Fruit fly (Drosophila melanogaster) whole organism, embryonic: ENCODE measurements around the gene scny.

Experiments used
- C15 ChIP-seq: fragments of 200-800 bp; sonication (Bioruptor generic); IDR thresholded peaks from 3 replicates; pipeline ENCODE4 v1.3.6; 2022; ENCODE audit warnings: missing biosample characterization, missing genetic modification characterization
- CG10274 ChIP-seq: fragments of 200-800 bp; sonication (Bioruptor generic); optimal IDR thresholded peaks from 3 replicates; lab custom pipeline; 2017; ENCODE audit warnings: missing biosample characterization, mild to moderate bottlenecking, missing genetic modification characterization
- CG11560 ChIP-seq: fragments of 200-800 bp; sonication (Bioruptor generic); IDR thresholded peaks from 3 replicates; pipeline ENCODE4 v1.3.6; 2022; ENCODE audit warnings: missing biosample characterization, missing genetic modification characterization
- CG11723 ChIP-seq: fragments of 200-800 bp; sonication (Bioruptor generic); optimal IDR thresholded peaks from 2 replicates; lab custom pipeline; 2017; ENCODE audit warnings: missing biosample characterization, mild to moderate bottlenecking, missing genetic modification characterization
- CG12659 ChIP-seq: fragments of 200-800 bp; sonication (Bioruptor generic); optimal IDR thresholded peaks from 3 replicates; lab custom pipeline; 2017; ENCODE audit warnings: mild to moderate bottlenecking, missing biosample characterization, missing genetic modification reagents, missing genetic modification characterization
- CG12769 ChIP-seq: fragments of 200-800 bp; sonication (Bioruptor generic); optimal IDR thresholded peaks from 2 replicates; lab custom pipeline; 2019; ENCODE audit warnings: missing biosample characterization, mild to moderate bottlenecking, missing genetic modification characterization, moderate library complexity
- CG15601 ChIP-seq: fragments of 200-800 bp; sonication (Bioruptor generic); optimal IDR thresholded peaks from 3 replicates; lab custom pipeline; 2019; ENCODE audit warnings: missing biosample characterization, mild to moderate bottlenecking, missing genetic modification characterization, moderate library complexity
- CG31365 ChIP-seq: fragments of 200-800 bp; sonication (Bioruptor generic); optimal IDR thresholded peaks from 2 replicates; lab custom pipeline; 2018; ENCODE audit warnings: missing biosample characterization, mild to moderate bottlenecking, missing genetic modification characterization
- CG33557 ChIP-seq: fragments of 200-800 bp; sonication (Bioruptor generic); optimal IDR thresholded peaks from 2 replicates; lab custom pipeline; 2019; ENCODE audit warnings: missing biosample characterization, mild to moderate bottlenecking, missing genetic modification characterization, moderate library complexity
- CG4404 ChIP-seq: fragments of 200-800 bp; sonication (Bioruptor generic); IDR thresholded peaks from 2 replicates; pipeline ENCODE4 v1.3.6; 2022; ENCODE audit warnings: missing biosample characterization, missing genetic modification characterization
- CG4617 ChIP-seq: fragments of 200-800 bp; sonication (Bioruptor generic); optimal IDR thresholded peaks from 3 replicates; lab custom pipeline; 2016; ENCODE audit warnings: missing biosample characterization, missing genetic modification characterization, borderline replicate concordance
- CG5180 ChIP-seq: fragments of 200-800 bp; sonication (Bioruptor generic); optimal IDR thresholded peaks from 3 replicates; lab custom pipeline; 2017; ENCODE audit warnings: missing biosample characterization, missing genetic modification characterization, mild to moderate bottlenecking, moderate library complexity, missing genetic modification reagents
- CG5953 ChIP-seq: fragments of 200-800 bp; sonication (Bioruptor generic); IDR thresholded peaks from 2 replicates; pipeline ENCODE4 v1.3.6; 2022; ENCODE audit warnings: missing biosample characterization, missing genetic modification characterization
- CG7839 ChIP-seq: fragments of 200-800 bp; sonication (Bioruptor generic); optimal IDR thresholded peaks from 3 replicates; lab custom pipeline; 2018; ENCODE audit warnings: missing biosample characterization, mild to moderate bottlenecking, missing genetic modification characterization, moderate library complexity
- CHES-1-like ChIP-seq: fragments of 200-800 bp; sonication (Bioruptor generic); optimal IDR thresholded peaks from 2 replicates; lab custom pipeline; 2016; ENCODE audit warnings: missing biosample characterization, missing genetic modification characterization
- Deaf1 ChIP-seq: fragments of 200-800 bp; optimal IDR thresholded peaks from 3 replicates; lab custom pipeline; 2019; ENCODE audit warnings: missing biosample characterization, mild to moderate bottlenecking, missing genetic modification characterization, moderate library complexity
- Eip74EF ChIP-seq, 2 experiments: fragments of 200-800 bp in 1 of 2; fragments of >200 bp in 1 of 2; sonication (Bioruptor generic) in 1 of 2; optimal IDR thresholded peaks; 2 replicates each; lab custom pipeline; 2017 to 2019; ENCODE audit warnings: missing biosample characterization in 2 of 2, missing genetic modification characterization in 2 of 2, mild to moderate bottlenecking in 1 of 2, moderate library complexity in 1 of 2
- GATAe ChIP-seq: fragments of 200-800 bp; sonication (Bioruptor generic); conservative IDR thresholded peaks from 2 replicates; pipeline ENCODE4 v1.3.6; 2022; ENCODE audit warnings: missing biosample characterization, missing genetic modification characterization
- MBD-R2 ChIP-seq: fragments of 200-800 bp; sonication (Bioruptor generic); IDR thresholded peaks from 2 replicates; pipeline ENCODE4 v1.3.6; 2022; ENCODE audit warnings: missing biosample characterization, missing genetic modification characterization
- MESR4 ChIP-seq: fragments of 200-800 bp; sonication (Bioruptor generic); optimal IDR thresholded peaks from 2 replicates; lab custom pipeline; 2018; ENCODE audit warnings: missing biosample characterization, mild to moderate bottlenecking, missing genetic modification characterization, moderate library complexity
- Meics ChIP-seq: fragments of 200-800 bp; sonication (Bioruptor generic); optimal IDR thresholded peaks from 2 replicates; lab custom pipeline; 2017; ENCODE audit warnings: missing biosample characterization, mild to moderate bottlenecking, missing genetic modification characterization
- Oaz ChIP-seq: fragments of 200-800 bp; sonication (Bioruptor generic); IDR thresholded peaks from 2 replicates; pipeline ENCODE4 v1.3.6; 2022; ENCODE audit warnings: missing biosample characterization, missing genetic modification characterization
- chinmo ChIP-seq: fragments of 200-800 bp; sonication (Bioruptor generic); IDR thresholded peaks from 4 replicates; pipeline ENCODE4 v1.3.6; 2022; ENCODE audit warnings: missing biosample characterization, missing genetic modification characterization; ENCODE audit not compliant: partially characterized antibody
- chn ChIP-seq: fragments of 200-800 bp; sonication (Bioruptor generic); optimal IDR thresholded peaks from 2 replicates; lab custom pipeline; 2016; ENCODE audit warnings: missing biosample characterization, missing genetic modification characterization
- crc ChIP-seq: fragments of 200-800 bp; sonication (Bioruptor generic); optimal IDR thresholded peaks from 2 replicates; lab custom pipeline; 2016; ENCODE audit warnings: missing biosample characterization, missing genetic modification characterization
- dan ChIP-seq: fragments of 200-800 bp; sonication (Bioruptor generic); IDR thresholded peaks from 2 replicates; pipeline ENCODE4 v1.3.6; 2022; ENCODE audit warnings: missing biosample characterization, missing genetic modification characterization
- dmrt11E ChIP-seq: fragments of 200-800 bp; sonication (Bioruptor generic); optimal IDR thresholded peaks from 3 replicates; lab custom pipeline; 2018; ENCODE audit warnings: missing biosample characterization, mild to moderate bottlenecking, missing genetic modification characterization, moderate library complexity
- gcm ChIP-seq: fragments of 200-800 bp; sonication (Bioruptor generic); optimal IDR thresholded peaks from 2 replicates; lab custom pipeline; 2019; ENCODE audit warnings: missing biosample characterization, mild to moderate bottlenecking, missing genetic modification characterization, moderate library complexity
- hbn ChIP-seq: fragments of 200-800 bp; sonication (Bioruptor generic); IDR thresholded peaks from 2 replicates; pipeline ENCODE4 v1.3.6; 2022; ENCODE audit warnings: missing biosample characterization, missing genetic modification characterization; ENCODE audit not compliant: partially characterized antibody
- hkb ChIP-seq, 2 experiments: fragments of 200-800 bp in 1 of 2; fragments of >200 bp in 1 of 2; sonication (Bioruptor generic) in 1 of 2; IDR thresholded peaks in 1 of 2; optimal IDR thresholded peaks in 1 of 2; 2 replicates each; pipeline versions ENCODE4 v1.3.6 to Lab custom; 2017 to 2022; ENCODE audit warnings: missing biosample characterization in 1 of 2, missing genetic modification characterization in 1 of 2
- lola ChIP-seq, 3 experiments: fragments of >200 bp in 2 of 3; fragments of 200-800 bp in 1 of 3; sonication (Bioruptor generic) in 1 of 3; optimal IDR thresholded peaks; 2 replicates each; lab custom pipeline; 2017 to 2019; ENCODE audit warnings: missing biosample characterization in 3 of 3, missing genetic modification characterization in 3 of 3, mild to moderate bottlenecking in 1 of 3, moderate library complexity in 1 of 3
- mld ChIP-seq: fragments of 200-800 bp; sonication (Bioruptor generic); IDR thresholded peaks from 3 replicates; pipeline ENCODE4 v1.3.6; 2022; ENCODE audit warnings: missing biosample characterization, missing genetic modification characterization; ENCODE audit not compliant: partially characterized antibody
- oc ChIP-seq: fragments of 200-800 bp; sonication (Bioruptor generic); optimal IDR thresholded peaks from 2 replicates; lab custom pipeline; 2018; ENCODE audit warnings: missing biosample characterization, mild to moderate bottlenecking, missing genetic modification characterization, moderate library complexity
- pan ChIP-seq, 4 experiments: fragments of >200 bp in 3 of 4; fragments of 200-800 bp in 1 of 4; sonication (Bioruptor generic) in 1 of 4; optimal IDR thresholded peaks in 3 of 4; IDR thresholded peaks in 1 of 4; 2 replicates each; pipeline versions ENCODE4 v1.3.6 to Lab custom; 2017 to 2022; ENCODE audit warnings: missing biosample characterization in 2 of 4, missing genetic modification characterization in 2 of 4, mixed read lengths in 1 of 4
- run ChIP-seq: fragments of 200-800 bp; sonication (Bioruptor generic); optimal IDR thresholded peaks from 3 replicates; lab custom pipeline; 2018; ENCODE audit warnings: missing biosample characterization, mild to moderate bottlenecking, missing genetic modification characterization
- sens ChIP-seq: fragments of 200-800 bp; sonication (Bioruptor generic); peaks from one replicate; lab custom pipeline; 2016; ENCODE audit warnings: missing biosample characterization, missing genetic modification characterization
- vfl ChIP-seq: fragments of 200-800 bp; sonication (Bioruptor generic); optimal IDR thresholded peaks from 2 replicates; lab custom pipeline; 2016; ENCODE audit warnings: missing biosample characterization, missing genetic modification characterization
- wdn ChIP-seq: fragments of 200-800 bp; sonication (Bioruptor generic); IDR thresholded peaks from 2 replicates; pipeline ENCODE4 v1.3.6; 2022; ENCODE audit warnings: missing biosample characterization, missing genetic modification characterization

The scny gene

dm6 chr3L:5764922-5765843 lies 3.6 kb upstream of the scny start, which contains the start of gene CG10576 (continued):
- TF ChIP-seq hkb (optimal IDR thresholded peaks at IDR 0.05; lab: Kevin White, UChicago), result no peak
- TF ChIP-seq hkb (GFP tag; IDR thresholded peaks at IDR 0.05; lab: Robert Waterston, UW), result no peak
- TF ChIP-seq CG11723 (GFP tag; lab: Kevin White, UChicago), result no peak
- no peak for TF ChIP-seq CG12769 (tag; lab: Kevin White, UChicago)
- no peak for TF ChIP-seq CG4404
- no peak for TF ChIP-seq chn (GFP tag; lab: Kevin White, UChicago)
- TF ChIP-seq pan (optimal IDR thresholded peaks at IDR 0.05; lab: Kevin White, UChicago), result no peak
- TF ChIP-seq pan (GFP tag; optimal IDR thresholded peaks at IDR 0.05 in 1 of 2, IDR thresholded peaks at IDR 0.05 in 1 of 2), result no peak
- no peak for TF ChIP-seq Meics (GFP tag; lab: Kevin White, UChicago)
- no peak for TF ChIP-seq CG7839 (tag; lab: Kevin White, UChicago)
- TF ChIP-seq sens (GFP tag; lab: Kevin White, UChicago), result no peak
- no peak for TF ChIP-seq vfl
- TF ChIP-seq CHES-1-like (GFP tag; lab: Kevin White, UChicago), result peak; percentile 18
- TF ChIP-seq crc, result no peak
- no peak for TF ChIP-seq CG5953
- TF ChIP-seq CG31365 (tag; lab: Kevin White, UChicago), result no peak
- no peak for TF ChIP-seq CG10274
- TF ChIP-seq C15, result no peak
- no peak for TF ChIP-seq GATAe
- TF ChIP-seq Deaf1 (tag; lab: Kevin White, UChicago), result no peak
- TF ChIP-seq CG5180 (GFP tag; lab: Kevin White, UChicago), result no peak
- TF ChIP-seq lola (GFP tag; optimal IDR thresholded peaks at IDR 0.05; lab: Kevin White, UChicago), result peak in 1 of 3 experiments; percentile 4
- no peak for TF ChIP-seq gcm (GFP tag; lab: Kevin White, UChicago)
- peak; percentile 21 for TF ChIP-seq dmrt11E (tag; lab: Kevin White, UChicago)
- TF ChIP-seq dan, result no peak
- TF ChIP-seq CG33557 (GFP tag; lab: Kevin White, UChicago), result peak; percentile 13
- no peak for TF ChIP-seq run (tag; lab: Kevin White, UChicago)
- no peak for TF ChIP-seq Eip74EF (GFP tag; optimal IDR thresholded peaks at IDR 0.05; lab: Kevin White, UChicago)
- no peak for TF ChIP-seq wdn (GFP tag; lab: Robert Waterston, UW)
- TF ChIP-seq CG11560 (tag; lab: Robert Waterston, UW), result no peak

dm6 chr3L:5765844-5766200 lies 3.0 kb upstream of the scny start, which contains the start of gene Txl:
Gene Txl, plus strand, starts transcription at chr3L:5765846.
- TF ChIP-seq hbn, result 0 out of 2 replicates have a peak, but pooled peaks have one; percentile 9
- peak; percentile 21 for TF ChIP-seq CG12659 (GFP tag; lab: Kevin White, UChicago)
- peak; percentile 60 for TF ChIP-seq MESR4 (GFP tag; lab: Kevin White, UChicago)
- no peak for TF ChIP-seq chinmo (GFP tag; lab: Robert Waterston, UW)
- TF ChIP-seq MBD-R2 (GFP tag; lab: Robert Waterston, UW), result 0 out of 2 replicates have a peak, but pooled peaks have one; percentile 3
- TF ChIP-seq CG4617 (GFP tag; lab: Kevin White, UChicago), result peak; percentile 15
- no peak for TF ChIP-seq CG15601 (tag; lab: Kevin White, UChicago)
- no peak for TF ChIP-seq oc
- no peak for TF ChIP-seq Oaz (GFP tag; lab: Robert Waterston, UW)
- 0 out of 3 replicates have a peak, but pooled peaks have one; percentile 42 for TF ChIP-seq mld
